Fruit fly (Drosophila melanogaster): ENCODE measurements around the gene mRpL46.

mRpL46 gene

dm6 chr3L:1794943-1795696, 17.9 kb downstream of the mRpL46 start, which contains the start of the genes alpha-Spec, dlt and Cdc37 (continued):
- no peak for TF ChIP-seq tai (GFP tag; optimal IDR thresholded peaks at IDR 0.05)
- TF ChIP-seq psq (GFP tag; optimal IDR thresholded peaks at IDR 0.05): peak; percentile 2

dm6 chr3L:1797005-1797404, 19.8 kb downstream of the mRpL46 start, which contains the start of gene CG12020:
CG12020 (plus strand) TSS chr3L:1797305.
- TF ChIP-seq dmrt93B (GFP tag; optimal IDR thresholded peaks at IDR 0.05): no peak
- no peak for TF ChIP-seq tai (GFP tag; optimal IDR thresholded peaks at IDR 0.05)
- TF ChIP-seq pan (optimal IDR thresholded peaks at IDR 0.05): no peak
- TF ChIP-seq Hr78 (GFP tag; optimal IDR thresholded peaks at IDR 0.05): no peak
- no peak for TF ChIP-seq foxo (GFP tag; optimal IDR thresholded peaks at IDR 0.05)
- no peak for TF ChIP-seq OdsH (GFP tag; optimal IDR thresholded peaks at IDR 0.05)
- TF ChIP-seq Hr83 (GFP tag; optimal IDR thresholded peaks at IDR 0.05; ENCODE audit: poor library complexity, severe bottlenecking): no peak

dm6 chr3L:1798649-1799048, 21.4 kb downstream of the mRpL46 start, which contains the start of gene Patj:
Patj (plus strand) TSS chr3L:1798803.
- no peak for TF ChIP-seq foxo (GFP tag; optimal IDR thresholded peaks at IDR 0.05)
- no peak for TF ChIP-seq woc (GFP tag; optimal IDR thresholded peaks at IDR 0.05)
- TF ChIP-seq usp (GFP tag; optimal IDR thresholded peaks at IDR 0.05): no peak
- TF ChIP-seq rgr (GFP tag; optimal IDR thresholded peaks at IDR 0.05): no peak
- no peak for TF ChIP-seq sage (GFP tag; optimal IDR thresholded peaks at IDR 0.05)
- TF ChIP-seq dsf (GFP tag; optimal IDR thresholded peaks at IDR 0.05; ENCODE audit: borderline replicate concordance): no peak
- no peak for TF ChIP-seq Myc (optimal IDR thresholded peaks at IDR 0.05)
- no peak for TF ChIP-seq brk (GFP tag; optimal IDR thresholded peaks at IDR 0.05)

- TF ChIP-seq HLH106 (tag; optimal IDR thresholded peaks at IDR 0.05): peak; percentile 6
- no peak for TF ChIP-seq Rel (GFP tag; optimal IDR thresholded peaks at IDR 0.05)
- TF ChIP-seq Rel (tag; optimal IDR thresholded peaks at IDR 0.05): peak; percentile 64
- TF ChIP-seq sage (GFP tag; optimal IDR thresholded peaks at IDR 0.05): no peak
- TF ChIP-seq psq (GFP tag; optimal IDR thresholded peaks at IDR 0.05): peak; percentile 99
These were observed 25.6 kb downstream of the mRpL46 start, which contains the start of the genes JTBR and CG42676 for dm6 chr3L:1802802-1803201. JTBR (minus strand) TSS chr3L:1802856. CG42676 (plus strand) TSS chr3L:1803107.

- TF ChIP-seq foxo (GFP tag; optimal IDR thresholded peaks at IDR 0.05) (peak in 1 of 2 experiments; percentile 71), CG32264 (GFP tag; optimal IDR thresholded peaks at IDR 0.05) (no peak), Hr83 (GFP tag; optimal IDR thresholded peaks at IDR 0.05; ENCODE audit: poor library complexity, severe bottlenecking) (no peak), fru (GFP tag; optimal IDR thresholded peaks at IDR 0.05) (no peak), OdsH (GFP tag; optimal IDR thresholded peaks at IDR 0.05) (peak; percentile 43), usp (GFP tag; optimal IDR thresholded peaks at IDR 0.05) (no peak), ey (GFP tag; optimal IDR thresholded peaks at IDR 0.05) (peak; percentile 52), lola (GFP tag; optimal IDR thresholded peaks at IDR 0.05) (no peak), Abd-B (GFP tag; optimal IDR thresholded peaks at IDR 0.05) (no peak), CrebA (GFP tag; optimal IDR thresholded peaks at IDR 0.05; ENCODE audit: borderline replicate concordance) (no peak), N (GFP tag; optimal IDR thresholded peaks at IDR 0.05) (no peak), jim (GFP tag; optimal IDR thresholded peaks at IDR 0.05) (no peak), Hr78 (GFP tag; optimal IDR thresholded peaks at IDR 0.05) (no peak), Mio (GFP tag; optimal IDR thresholded peaks at IDR 0.05) (no peak), dmrt93B (GFP tag; optimal IDR thresholded peaks at IDR 0.05) (no peak), Jra (GFP tag; optimal IDR thresholded peaks at IDR 0.05) (no peak), GATAd (GFP tag; optimal IDR thresholded peaks at IDR 0.05) (no peak), Hnf4 (GFP tag; optimal IDR thresholded peaks at IDR 0.05) (no peak), rgr (GFP tag; optimal IDR thresholded peaks at IDR 0.05) (peak; percentile 70), Myc (optimal IDR thresholded peaks at IDR 0.05) (no peak), h (GFP tag; optimal IDR thresholded peaks at IDR 0.05) (peak; percentile 77), dl (GFP tag; optimal IDR thresholded peaks at IDR 0.05; ENCODE audit: insufficient read depth in 1 of 2, partially characterized antibody in 2 of 2) (no peak), br (GFP tag; optimal IDR thresholded peaks at IDR 0.05) (peak; percentile 71), pan (optimal IDR thresholded peaks at IDR 0.05) (no peak), CG9705 (GFP tag; optimal IDR thresholded peaks at IDR 0.05) (no peak), sage (GFP tag; optimal IDR thresholded peaks at IDR 0.05) (no peak), Vsx2 (GFP tag; optimal IDR thresholded peaks at IDR 0.05; ENCODE audit: partially characterized antibody) (no peak), Dif (GFP tag; optimal IDR thresholded peaks at IDR 0.05; ENCODE audit: partially characterized antibody) (no peak), woc (GFP tag; optimal IDR thresholded peaks at IDR 0.05) (peak; percentile 34), psq (GFP tag; optimal IDR thresholded peaks at IDR 0.05) (peak; percentile 34), brk (GFP tag; optimal IDR thresholded peaks at IDR 0.05) (no peak), dsf (GFP tag; optimal IDR thresholded peaks at IDR 0.05; ENCODE audit: borderline replicate concordance) (no peak), sv (GFP tag; optimal IDR thresholded peaks at IDR 0.05) (peak; percentile 90), Sp1 (GFP tag; optimal IDR thresholded peaks at IDR 0.05) (peak; percentile 34), Rel (GFP tag; optimal IDR thresholded peaks at IDR 0.05) (no peak), Rel (tag; optimal IDR thresholded peaks at IDR 0.05) (no peak), Dfd (GFP tag; optimal IDR thresholded peaks at IDR 0.05) (no peak)
These were observed 31.4 kb downstream of the mRpL46 start for dm6 chr3L:1808631-1809030.

Measured in whole organism, wandering third instar larva.